Worm (Caenorhabditis elegans) whole organism, young adult: Measurements from ENCODE around the gene slc-25A26.

Source experiments
- K11D2.4 ChIP-seq: fragments of 200-800 bp; sonication (Bioruptor generic); IDR thresholded peaks from 2 replicates; pipeline ENCODE4 v1.3.6; 2022; ENCODE audit warnings: missing genetic modification reagents, missing genetic modification characterization, missing compliant biosample characterization
- Y53G8AR.9 ChIP-seq: fragments of 200-800 bp; sonication (Bioruptor generic); conservative IDR thresholded peaks from 2 replicates; pipeline ENCODE4 v1.3.6; 2022; ENCODE audit warnings: missing genetic modification reagents, missing genetic modification characterization, missing compliant biosample characterization
- Y67H2A.10 ChIP-seq: fragments of 200-800 bp; sonication (Bioruptor generic); conservative IDR thresholded peaks from 2 replicates; pipeline ENCODE4 v1.3.6; 2022; ENCODE audit warnings: missing genetic modification reagents, missing genetic modification characterization, missing compliant biosample characterization
- cebp-1 ChIP-seq, 2 experiments: fragments of 200-800 bp in 1 of 2; sonication (Bioruptor generic) in 1 of 2; sonication (generic microtip) in 1 of 2; IDR thresholded peaks in 1 of 2; optimal IDR thresholded peaks in 1 of 2; 2 replicates each; pipeline versions ENCODE4 v1.3.6 to Lab custom; 2017 to 2022; ENCODE audit warnings: missing compliant biosample characterization in 2 of 2, missing genetic modification characterization in 2 of 2, mild to moderate bottlenecking in 1 of 2, missing genetic modification reagents in 1 of 2, moderate library complexity in 1 of 2
- ets-4 ChIP-seq: fragments of 200-800 bp; sonication (Bioruptor generic); optimal IDR thresholded peaks from 2 replicates; lab custom pipeline; 2018; ENCODE audit warnings: mild to moderate bottlenecking, missing genetic modification characterization, missing compliant biosample characterization
- gei-17 ChIP-seq: fragments of 200-800 bp; sonication (Bioruptor generic); optimal IDR thresholded peaks from 2 replicates; lab custom pipeline; 2018; ENCODE audit warnings: mild to moderate bottlenecking, missing genetic modification characterization, missing compliant biosample characterization
- hmg-20 ChIP-seq: fragments of 200-800 bp; sonication (Bioruptor generic); IDR thresholded peaks from 2 replicates; pipeline ENCODE4 v1.3.6; 2022; ENCODE audit warnings: missing genetic modification reagents, missing genetic modification characterization, missing compliant biosample characterization
- pha-4 ChIP-seq: fragments of 150-350 bp; sonication (generic microtip); optimal IDR thresholded peaks from 2 replicates; lab custom pipeline; 2014; ENCODE audit warnings: missing biosample characterization, missing genetic modification reagents, missing genetic modification characterization
- rcor-1 ChIP-seq: fragments of 200-800 bp; sonication (Bioruptor generic); IDR thresholded peaks from 2 replicates; pipeline ENCODE4 v1.3.6; 2022; ENCODE audit warnings: missing genetic modification reagents, missing genetic modification characterization, missing compliant biosample characterization
- somi-1 ChIP-seq: fragments of 200-800 bp; sonication (Bioruptor generic); optimal IDR thresholded peaks from 2 replicates; lab custom pipeline; 2018; ENCODE audit warnings: mild to moderate bottlenecking, missing genetic modification characterization, missing compliant biosample characterization
- unc-130 ChIP-seq: sonication (generic microtip); optimal IDR thresholded peaks from 2 replicates; lab custom pipeline; 2016; ENCODE audit warnings: missing genetic modification reagents, missing genetic modification characterization, missing compliant biosample characterization
- unc-62 ChIP-seq: fragments of 150-350 bp; optimal IDR thresholded peaks from 2 replicates; lab custom pipeline; 2014; ENCODE audit warnings: missing biosample characterization, missing genetic modification reagents, missing genetic modification characterization
- zim-3 ChIP-seq: sonication (generic microtip); optimal IDR thresholded peaks from 2 replicates; lab custom pipeline; 2017; ENCODE audit warnings: mild to moderate bottlenecking, missing genetic modification characterization, moderate library complexity, missing compliant biosample characterization
- ztf-6 ChIP-seq: fragments of 200-800 bp; sonication (Bioruptor generic); IDR thresholded peaks from 2 replicates; pipeline ENCODE4 v1.3.6; 2022; ENCODE audit warnings: missing genetic modification reagents, missing genetic modification characterization, missing compliant biosample characterization

DNA sequence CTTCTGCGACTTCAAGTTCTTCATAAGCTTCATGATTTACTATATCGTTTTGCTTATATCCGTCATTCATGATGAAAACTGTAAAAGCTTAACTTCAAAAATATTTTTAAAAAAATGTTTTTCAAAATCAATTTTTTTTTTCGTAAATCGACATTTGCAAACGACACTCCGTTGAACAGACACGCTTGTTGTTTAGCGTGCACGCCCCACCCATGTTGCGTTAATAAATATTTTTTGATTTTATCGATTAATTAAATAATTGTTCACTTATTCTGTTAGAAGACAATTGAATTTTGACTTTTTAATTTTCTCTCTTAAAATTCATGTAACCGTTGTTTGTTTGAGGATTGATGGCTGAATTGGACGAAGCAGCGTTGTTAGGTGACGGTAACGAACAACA, 4.3 kb upstream of the slc-25A26 start, which contains the start of the genes D1046.2 and cfim-2:
- no peak for TF ChIP-seq ztf-6 (GFP tag; lab: Robert Waterston, UW)
- no peak for TF ChIP-seq unc-62
- no peak for TF ChIP-seq pha-4 (tag; lab: Kevin White, UChicago)
- no peak for TF ChIP-seq K11D2.4
- TF ChIP-seq zim-3 (tag; lab: Kevin White, UChicago): no peak
- no peak for TF ChIP-seq ets-4
- no peak for TF ChIP-seq Y53G8AR.9 (GFP tag; lab: Robert Waterston, UW)
- no peak for TF ChIP-seq somi-1 (GFP tag; lab: Kevin White, UChicago)
- no peak for TF ChIP-seq gei-17 (GFP tag; lab: Kevin White, UChicago)
- TF ChIP-seq unc-130 (GFP tag; lab: Kevin White, UChicago): no peak
- TF ChIP-seq Y67H2A.10: no peak
- TF ChIP-seq cebp-1 (GFP tag; IDR thresholded peaks at IDR 0.05; lab: Robert Waterston, UW): no peak
- TF ChIP-seq cebp-1 (tag; optimal IDR thresholded peaks at IDR 0.05; lab: Kevin White, UChicago): no peak
- TF ChIP-seq rcor-1: no peak
- no peak for TF ChIP-seq hmg-20
